Worm (Caenorhabditis elegans) whole organism, L1 larva: Measurements from ENCODE around the gene T19D12.4.

Experiments
- Y116A8C.19 ChIP-seq: sonication (generic microtip); optimal IDR thresholded peaks from 2 replicates; lab custom pipeline; 2016; ENCODE audit warnings: missing compliant biosample characterization, missing genetic modification characterization, borderline replicate concordance
- efl-1 ChIP-seq, 4 experiments: fragments of 150-350 bp; optimal IDR thresholded peaks in 3 of 4; peaks in 1 of 4; 1 replicate in 1 of 4; 2 replicates in 3 of 4; lab custom pipeline; 2014; ENCODE audit warnings: missing biosample characterization in 2 of 4, missing genetic modification characterization in 2 of 4, missing genetic modification reagents in 2 of 4

T19D12.4 gene

DNA sequence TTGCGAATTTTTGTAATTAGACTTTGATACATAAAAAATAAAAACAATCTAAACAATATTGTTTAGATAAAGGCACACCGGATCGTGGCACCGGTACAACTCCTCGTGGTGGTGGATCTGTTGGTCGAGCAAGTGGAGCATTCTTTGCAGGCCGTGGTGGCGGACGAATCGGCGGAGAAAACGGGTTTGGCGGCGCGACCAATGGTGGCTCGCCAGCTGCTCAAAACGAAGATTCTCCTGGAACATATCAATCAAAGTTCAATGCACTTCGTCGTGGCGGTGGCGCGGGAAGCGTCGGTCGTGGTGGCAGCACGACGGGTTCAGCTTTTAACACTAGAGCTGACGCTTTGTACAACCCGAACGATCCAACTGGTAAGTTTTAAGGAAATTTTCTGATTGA, 55.1 kb downstream of the T19D12.4 start:
- TF ChIP-seq efl-1 (optimal IDR thresholded peaks at IDR 0.05; lab: Kevin White, UChicago) (no peak), efl-1 (GFP tag; optimal IDR thresholded peaks at IDR 0.05 in 1 of 2; lab: Kevin White, UChicago) (no peak), Y116A8C.19 (no peak)
- TF ChIP-seq, all 84 proteins: peak for 0
